Fruit fly (Drosophila melanogaster) Kc167 (cell line): ENCODE results near the gene Sfp36F.

Experiments used
- Myc ChIP-seq: fragments of >200 bp; optimal IDR thresholded peaks from 2 replicates; lab custom pipeline; 2017; ENCODE audit warnings: missing external identifiers
- Sin3A ChIP-seq: fragments of >200 bp; optimal IDR thresholded peaks from 2 replicates; lab custom pipeline; 2018; ENCODE audit warnings: missing external identifiers
- h ChIP-seq: fragments of >200 bp; optimal IDR thresholded peaks from 3 replicates; lab custom pipeline; 2018; ENCODE audit warnings: missing external identifiers
- insv ChIP-seq: fragments of >200 bp; optimal IDR thresholded peaks from 3 replicates; lab custom pipeline; 2018; ENCODE audit warnings: missing external identifiers
- psq ChIP-seq: fragments of >200 bp; optimal IDR thresholded peaks from 2 replicates; lab custom pipeline; 2017; ENCODE audit warnings: missing external identifiers
- ttk ChIP-seq: sonication (Bioruptor generic); optimal IDR thresholded peaks from 2 replicates; lab custom pipeline; 2017; ENCODE audit warnings: missing external identifiers

Gene Sfp36F

dm6 chr2L:18292222-18292621 lies at the start of gene Sfp36F:
Gene Sfp36F, plus strand, starts transcription at chr2L:18292522.
- TF ChIP-seq Myc (lab: Kevin White, UChicago) (no peak), insv (lab: Kevin White, UChicago) (no peak), ttk (no peak), h (no peak), Sin3A (lab: Kevin White, UChicago) (no peak), psq (lab: Kevin White, UChicago) (no peak)

DNA sequence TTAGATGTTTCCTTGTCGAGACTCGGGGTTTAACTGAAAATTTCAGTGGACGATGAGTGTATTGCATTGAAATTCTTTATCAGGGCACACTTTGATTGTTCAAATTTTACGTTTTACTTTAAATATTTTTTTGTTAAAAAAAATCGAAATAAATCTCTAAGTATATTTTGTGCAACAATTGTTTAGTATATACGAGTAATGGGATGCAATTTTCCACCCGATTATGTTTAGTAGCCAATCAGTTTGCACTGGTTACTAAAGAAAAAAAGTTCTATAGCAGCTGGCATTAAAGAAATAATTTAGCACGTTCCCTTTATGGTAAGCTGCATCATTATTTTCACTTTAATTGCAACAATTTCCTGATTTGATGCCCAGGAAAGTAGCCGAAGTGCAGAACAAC lies 34.4 kb upstream of the Sfp36F start, which contains the start of gene CG31788:
Gene CG31788 (minus strand): TSS at position 101 of the 400 bp plus-strand sequence.
- TF ChIP-seq insv (lab: Kevin White, UChicago) (no peak), Myc (lab: Kevin White, UChicago) (no peak), h (no peak), ttk (no peak), Sin3A (lab: Kevin White, UChicago) (no peak), psq (lab: Kevin White, UChicago) (no peak)

DNA sequence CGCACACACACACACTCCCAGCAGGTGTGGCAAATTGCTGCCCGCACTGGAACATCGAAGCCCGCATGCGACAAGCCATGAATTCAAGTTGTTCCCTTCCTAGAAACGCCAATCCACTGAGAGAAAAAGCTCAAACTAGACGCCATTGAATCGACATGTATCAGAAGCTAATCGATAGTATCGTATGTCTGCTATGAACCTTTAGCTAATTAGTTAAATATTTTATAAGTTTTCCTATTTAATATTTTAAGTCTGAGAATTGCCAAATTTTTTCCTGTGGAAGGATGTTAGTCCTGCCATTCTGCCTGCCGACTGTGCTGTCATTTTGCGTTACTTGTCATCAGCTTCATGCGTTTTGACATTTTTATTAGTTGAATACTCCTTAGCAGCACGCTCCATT lies 24.5 kb upstream of the Sfp36F start:
- TF ChIP-seq ttk (no peak), h (no peak), psq (lab: Kevin White, UChicago) (no peak), Sin3A (lab: Kevin White, UChicago) (no peak), insv (lab: Kevin White, UChicago) (no peak), Myc (lab: Kevin White, UChicago) (no peak)

dm6 chr2L:18275663-18276062 lies 16.7 kb upstream of the Sfp36F start, which contains the start of gene CG42750:
Gene CG42750, minus strand, starts transcription at chr2L:18275770.
- TF ChIP-seq h (no peak), insv (lab: Kevin White, UChicago) (no peak), Sin3A (lab: Kevin White, UChicago) (no peak), Myc (lab: Kevin White, UChicago) (no peak), psq (lab: Kevin White, UChicago) (no peak)

- TF ChIP-seq ttk: no peak
- no peak for TF ChIP-seq insv (lab: Kevin White, UChicago)
- TF ChIP-seq h: no peak
- no peak for TF ChIP-seq Myc (lab: Kevin White, UChicago)
- TF ChIP-seq psq (lab: Kevin White, UChicago): no peak
- TF ChIP-seq Sin3A (lab: Kevin White, UChicago): no peak
Observed at dm6 chr2L:18284150-18284842, 8.0 kb upstream of the Sfp36F start.

- no peak for TF ChIP-seq psq (lab: Kevin White, UChicago)
- TF ChIP-seq ttk: no peak
- no peak for TF ChIP-seq h
- TF ChIP-seq Myc (lab: Kevin White, UChicago): no peak
Observed at dm6 chr2L:18285620-18286019, 6.7 kb upstream of the Sfp36F start, which contains the start of gene CG31787. Gene CG31787, minus strand, starts transcription at chr2L:18285720.

dm6 chr2L:18287171-18287570 lies 5.2 kb upstream of the Sfp36F start:
- TF ChIP-seq h (no peak), ttk (no peak), Sin3A (lab: Kevin White, UChicago) (no peak), insv (lab: Kevin White, UChicago) (no peak), Myc (lab: Kevin White, UChicago) (no peak), psq (lab: Kevin White, UChicago) (no peak)

- TF ChIP-seq ttk: no peak
- TF ChIP-seq Sin3A (lab: Kevin White, UChicago): no peak
- no peak for TF ChIP-seq Myc (lab: Kevin White, UChicago)
- TF ChIP-seq psq (lab: Kevin White, UChicago): no peak
- no peak for TF ChIP-seq insv (lab: Kevin White, UChicago)
- no peak for TF ChIP-seq h
Observed at dm6 chr2L:18291362-18291761, 960 bp upstream of the Sfp36F start, which contains the start of gene CG43362. Gene CG43362, minus strand, starts transcription at chr2L:18291462.

DNA sequence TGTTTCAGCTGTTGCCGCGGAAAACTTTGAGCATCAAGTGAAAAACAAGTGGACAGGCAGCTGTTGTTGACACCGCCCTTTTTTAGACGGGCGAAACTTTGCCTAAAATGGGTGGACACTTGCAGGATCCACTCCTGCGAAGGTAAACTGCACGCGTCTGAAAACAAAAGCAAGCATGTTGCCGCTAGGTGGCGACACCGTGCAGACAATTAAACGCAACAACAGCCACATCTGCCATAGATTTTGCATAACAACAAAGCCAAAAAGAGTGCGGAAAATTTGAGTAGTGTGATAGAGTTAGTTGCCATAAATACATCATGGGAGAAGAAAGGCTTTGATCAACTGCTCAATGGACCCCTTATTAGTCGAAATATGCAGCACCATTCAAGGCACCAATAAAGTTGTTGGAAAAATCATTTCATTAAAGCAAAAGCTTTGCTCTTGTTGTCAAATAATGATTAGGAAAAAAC lies 2.1 kb downstream of the Sfp36F start, which contains the start of gene CG5790:
Gene CG5790 (plus strand): TSS at position 420 of the 470 bp plus-strand sequence.
- TF ChIP-seq psq (lab: Kevin White, UChicago) (no peak), insv (lab: Kevin White, UChicago) (no peak), Sin3A (lab: Kevin White, UChicago) (no peak), h (no peak), ttk (no peak), Myc (lab: Kevin White, UChicago) (no peak)

dm6 chr2L:18298541-18298940 lies 6.2 kb downstream of the Sfp36F start:
- TF ChIP-seq insv (lab: Kevin White, UChicago) (no peak), Sin3A (lab: Kevin White, UChicago) (no peak), ttk (no peak), psq (lab: Kevin White, UChicago) (no peak), h (no peak), Myc (lab: Kevin White, UChicago) (no peak)

- TF ChIP-seq h (no peak), psq (lab: Kevin White, UChicago) (no peak), Myc (lab: Kevin White, UChicago) (no peak)
Observed at dm6 chr2L:18302780-18303179, 10.5 kb downstream of the Sfp36F start.

DNA sequence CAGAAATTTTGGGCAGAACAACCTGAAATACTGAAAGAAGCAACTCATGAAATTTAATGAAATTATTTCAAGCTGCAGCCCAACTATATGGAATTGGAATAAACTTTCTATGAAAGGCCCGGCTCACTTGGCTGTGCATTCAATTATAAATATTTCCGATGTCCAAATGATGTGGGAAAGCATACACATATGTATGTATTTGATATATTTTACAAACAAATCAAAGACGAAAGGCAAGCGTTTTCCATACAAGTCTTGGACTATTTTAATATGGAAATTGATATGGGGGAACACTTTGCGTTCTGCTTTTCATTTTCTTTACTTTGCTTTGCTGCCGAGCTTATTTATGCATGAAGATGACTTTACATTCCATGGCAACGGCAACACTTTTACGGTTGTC lies 12.1 kb downstream of the Sfp36F start:
- TF ChIP-seq ttk (no peak), Myc (lab: Kevin White, UChicago) (no peak), psq (lab: Kevin White, UChicago) (no peak)
